Fruit fly (Drosophila melanogaster): ENCODE measurements around the gene AlaRS-m.

- TF ChIP-seq EcR (GFP tag; optimal IDR thresholded peaks at IDR 0.05) (peak; percentile 58), CG34367 (tag; optimal IDR thresholded peaks at IDR 0.05) (no peak), CG8159 (tag; optimal IDR thresholded peaks at IDR 0.05) (peak; percentile 44), CG10348 (GFP tag; IDR thresholded peaks at IDR 0.05) (no peak), CG8301 (tag; optimal IDR thresholded peaks at IDR 0.05) (no peak), CG4496 (GFP tag; IDR thresholded peaks at IDR 0.05) (no peak), CG13204 (GFP tag; optimal IDR thresholded peaks at IDR 0.05) (no peak), CG12605 (GFP tag; IDR thresholded peaks at IDR 0.05) (no peak), Pif1A (GFP tag; optimal IDR thresholded peaks at IDR 0.05) (no peak), fd96Ca (GFP tag; IDR thresholded peaks at IDR 0.05) (no peak), CG9948 (tag; optimal IDR thresholded peaks at IDR 0.05) (no peak), D1 (tag; optimal IDR thresholded peaks at IDR 0.05) (no peak)
Observed at dm6 chr3L:5127609-5128008, 18.3 kb upstream of the AlaRS-m start.

Data from whole organism, pupa.